4 worm cellular contexts compared by ENCODE assay signal in the genomic region with DNA sequence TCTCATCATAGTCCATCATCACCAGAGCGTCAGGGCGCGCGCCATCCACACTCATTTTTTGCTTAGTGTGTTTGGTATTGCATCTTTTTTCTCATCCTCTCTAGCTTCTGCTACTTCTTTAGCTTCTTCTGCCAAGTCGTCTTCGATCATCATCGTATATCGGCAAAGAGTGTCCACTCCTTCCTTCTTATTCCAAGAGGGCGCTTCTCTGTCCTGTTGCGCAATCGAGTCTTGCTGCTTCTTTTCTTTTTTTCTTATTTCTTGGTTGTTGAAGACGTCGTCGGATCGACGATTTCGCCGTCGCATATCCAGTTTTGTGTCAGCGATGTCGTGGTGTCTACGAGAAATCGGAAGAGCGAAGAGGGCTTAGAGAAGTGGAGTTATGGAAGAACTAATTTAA.
TF ChIP-seq lines count a peak whose summit lies in the region.

No protein-coding gene starts in this region.

TF ChIP-seq in whole organism, L1 larva, 84 proteins besides CTCF, POLR2A, EP300 and RAD21:
- peak; percentile 34 for TF ChIP-seq blmp-1 (tag; optimal IDR thresholded peaks at IDR 0.05; lab: Kevin White, UChicago)
- no peak for TF ChIP-seq zag-1 (tag; optimal IDR thresholded peaks at IDR 0.05; lab: Kevin White, UChicago)

TF ChIP-seq in whole organism, L3 larva, 47 proteins besides CTCF, POLR2A, EP300 and RAD21:
- TF ChIP-seq nhr-25 (tag; optimal IDR thresholded peaks at IDR 0.05; lab: Kevin White, UChicago) (peak; percentile 55), nhr-76 (tag; optimal IDR thresholded peaks at IDR 0.05; lab: Kevin White, UChicago) (no peak), nhr-23 (tag; optimal IDR thresholded peaks at IDR 0.05; lab: Kevin White, UChicago) (peak; percentile 10), sea-2 (GFP tag; optimal IDR thresholded peaks at IDR 0.05; lab: Kevin White, UChicago) (no peak), nhr-43 (tag; optimal IDR thresholded peaks at IDR 0.05; lab: Kevin White, UChicago; ENCODE audit: poor library complexity, severe bottlenecking) (peak; percentile 4)
TF ChIP-seq in whole organism, L3 larva: peak in this region for 3.

TF ChIP-seq in whole organism, L4 larva, 104 proteins besides CTCF, POLR2A, EP300 and RAD21:
- TF ChIP-seq spr-1 (tag; optimal IDR thresholded peaks at IDR 0.05; lab: Kevin White, UChicago) (peak; percentile 36), T26A8.4 (GFP tag; IDR thresholded peaks at IDR 0.05; lab: Robert Waterston, UW) (0 out of 2 replicates have a peak, but pooled peaks have one; percentile 35), mxl-3 (GFP tag; optimal IDR thresholded peaks at IDR 0.05; lab: Kevin White, UChicago) (peak; percentile 54), daf-16 (GFP tag; optimal IDR thresholded peaks at IDR 0.05; lab: Kevin White, UChicago) (no peak), daf-16 (tag; optimal IDR thresholded peaks at IDR 0.05; lab: Kevin White, UChicago) (no peak), cey-2 (tag; optimal IDR thresholded peaks at IDR 0.05; lab: Kevin White, UChicago; ENCODE audit: borderline replicate concordance, insufficient read depth) (no peak), unc-130 (GFP tag; optimal IDR thresholded peaks at IDR 0.05; lab: Kevin White, UChicago) (no peak), nhr-48 (tag; optimal IDR thresholded peaks at IDR 0.05; lab: Kevin White, UChicago) (peak; percentile 19), hlh-11 (tag; optimal IDR thresholded peaks at IDR 0.05; lab: Kevin White, UChicago) (peak; percentile 58), ctbp-1 (GFP tag; IDR thresholded peaks at IDR 0.05; lab: Robert Waterston, UW) (no peak), spr-3 (GFP tag; optimal IDR thresholded peaks at IDR 0.05; lab: Kevin White, UChicago) (no peak), aha-1 (tag; lab: Kevin White, UChicago) (peak; percentile 21), unc-62 (GFP tag; optimal IDR thresholded peaks at IDR 0.05 in 1 of 2; lab: Kevin White, UChicago) (no peak), unc-62 (tag; optimal IDR thresholded peaks at IDR 0.05; lab: Kevin White, UChicago) (no peak), mdl-1 (tag; optimal IDR thresholded peaks at IDR 0.05; lab: Kevin White, UChicago) (peak in 1 of 2 experiments; percentile 12), php-3 (GFP tag; IDR thresholded peaks at IDR 0.05; lab: Robert Waterston, UW) (no peak)

TF ChIP-seq in whole organism, mixed stage, embryonic, 35 proteins besides CTCF, POLR2A, EP300 and RAD21:
- TF ChIP-seq zip-8 (tag; optimal IDR thresholded peaks at IDR 0.05; lab: Kevin White, UChicago), result peak; percentile 4
- no peak for TF ChIP-seq nhr-2 (tag; optimal IDR thresholded peaks at IDR 0.05; lab: Kevin White, UChicago)
- no peak for TF ChIP-seq flh-1 (GFP tag; optimal IDR thresholded peaks at IDR 0.05; lab: Kevin White, UChicago)

Comparison
In these comparisons a context has a peak if more than half of its experiments do, and no peak if none do; other contexts are left out.
1. Of the 29 proteins assayed by ChIP-seq in both whole organism, L4 larva and whole organism, L1 larva: peak only in whole organism, L4 larva: aha-1; only in whole organism, L1 larva: none; in both: none; in neither: 27; mixed calls (peak in some experiments, not most) for 1.